Worm (Caenorhabditis elegans) whole organism, young adult: ENCODE data around the gene srt-29.

Experiments
- Y56A3A.18 ChIP-seq: fragments of 200-800 bp; sonication (Bioruptor generic); IDR thresholded peaks from 2 replicates; pipeline ENCODE4 v1.3.6; 2022; ENCODE audit warnings: missing genetic modification reagents, missing genetic modification characterization, missing compliant biosample characterization
- aptf-3 ChIP-seq: fragments of 200-800 bp; sonication (Bioruptor generic); IDR thresholded peaks from 2 replicates; pipeline ENCODE4 v1.3.6; 2022; ENCODE audit warnings: missing genetic modification characterization, missing compliant biosample characterization
- bed-1 ChIP-seq: fragments of 200-800 bp; sonication (Bioruptor generic); IDR thresholded peaks from 2 replicates; pipeline ENCODE4 v1.3.6; 2022; ENCODE audit warnings: missing genetic modification reagents, missing genetic modification characterization, missing compliant biosample characterization
- gei-17 ChIP-seq: fragments of 200-800 bp; sonication (Bioruptor generic); optimal IDR thresholded peaks from 2 replicates; lab custom pipeline; 2018; ENCODE audit warnings: mild to moderate bottlenecking, missing genetic modification characterization, missing compliant biosample characterization
- snpc-1.1 ChIP-seq: sonication (generic microtip); optimal IDR thresholded peaks from 2 replicates; lab custom pipeline; 2017; ENCODE audit warnings: missing genetic modification characterization, mild to moderate bottlenecking, missing compliant biosample characterization, antibody characterized with exemption, moderate library complexity, missing genotype, missing genetic modification reagents; ENCODE audit not compliant: insufficient read depth
- tbx-9 ChIP-seq: sonication (generic microtip); optimal IDR thresholded peaks from 2 replicates; lab custom pipeline; 2016; ENCODE audit warnings: borderline replicate concordance, missing genetic modification characterization, inconsistent platforms, missing compliant biosample characterization
- unc-62 ChIP-seq: fragments of 150-350 bp; optimal IDR thresholded peaks from 2 replicates; lab custom pipeline; 2014; ENCODE audit warnings: missing biosample characterization, missing genetic modification reagents, missing genetic modification characterization

- no peak for TF ChIP-seq aptf-3 (GFP tag; lab: Robert Waterston, UW)
- TF ChIP-seq gei-17: no peak
- no peak for TF ChIP-seq snpc-1.1 (tag; lab: Kevin White, UChicago)
- no peak for TF ChIP-seq tbx-9 (tag; lab: Kevin White, UChicago)
- no peak for TF ChIP-seq unc-62 (GFP tag; lab: Kevin White, UChicago)
- no peak for TF ChIP-seq Y56A3A.18 (GFP tag; lab: Robert Waterston, UW)
- no peak for TF ChIP-seq bed-1 (GFP tag; lab: Robert Waterston, UW)
Measured at ce11 chrV:2725225-2725624, 6.3 kb upstream of the srt-29 start, which contains the start of gene srg-59.
